Fruit fly (Drosophila melanogaster) whole organism, embryonic: ENCODE results near the gene CG13810.

Source experiments
- Abd-B ChIP-seq: fragments of 200-800 bp; sonication (Bioruptor generic); optimal IDR thresholded peaks from 2 replicates; lab custom pipeline; 2018; ENCODE audit warnings: missing biosample characterization, mild to moderate bottlenecking, missing genetic modification characterization, moderate library complexity
- Blimp-1 ChIP-seq: fragments of 200-800 bp; sonication (Bioruptor generic); optimal IDR thresholded peaks from 3 replicates; lab custom pipeline; 2018; ENCODE audit warnings: missing biosample characterization, missing genetic modification characterization, mild to moderate bottlenecking, moderate library complexity, missing genetic modification reagents
- BtbVII ChIP-seq: fragments of 200-800 bp; sonication (Bioruptor generic); optimal IDR thresholded peaks from 3 replicates; lab custom pipeline; 2017; ENCODE audit warnings: missing biosample characterization, mild to moderate bottlenecking, missing genetic modification characterization
- CG10274 ChIP-seq: fragments of 200-800 bp; sonication (Bioruptor generic); optimal IDR thresholded peaks from 3 replicates; lab custom pipeline; 2017; ENCODE audit warnings: missing biosample characterization, mild to moderate bottlenecking, missing genetic modification characterization
- CG10654 ChIP-seq: fragments of 200-800 bp; sonication (Bioruptor generic); optimal IDR thresholded peaks from 2 replicates; lab custom pipeline; 2016; ENCODE audit warnings: missing biosample characterization, missing genetic modification characterization
- CG10979 ChIP-seq: fragments of 200-800 bp; sonication (Bioruptor generic); optimal IDR thresholded peaks from 2 replicates; lab custom pipeline; 2018; ENCODE audit warnings: missing biosample characterization, mild to moderate bottlenecking, missing genetic modification characterization, moderate library complexity
- CG11085 ChIP-seq: fragments of 200-800 bp; sonication (Bioruptor generic); IDR thresholded peaks from 2 replicates; pipeline ENCODE4 v1.3.6; 2022; ENCODE audit warnings: missing biosample characterization, missing genetic modification characterization
- CG11504 ChIP-seq: fragments of 200-800 bp; sonication (Bioruptor generic); optimal IDR thresholded peaks from 3 replicates; lab custom pipeline; 2019; ENCODE audit warnings: missing biosample characterization, mild to moderate bottlenecking, missing genetic modification characterization, moderate library complexity
- CG5953 ChIP-seq: fragments of 200-800 bp; sonication (Bioruptor generic); IDR thresholded peaks from 2 replicates; pipeline ENCODE4 v1.3.6; 2022; ENCODE audit warnings: missing biosample characterization, missing genetic modification characterization
- CG7745 ChIP-seq: fragments of 200-800 bp; sonication (Bioruptor generic); optimal IDR thresholded peaks from 2 replicates; lab custom pipeline; 2018; ENCODE audit warnings: missing biosample characterization, mild to moderate bottlenecking, missing genetic modification characterization, moderate library complexity
- CG7839 ChIP-seq: fragments of 200-800 bp; sonication (Bioruptor generic); optimal IDR thresholded peaks from 3 replicates; lab custom pipeline; 2018; ENCODE audit warnings: missing biosample characterization, mild to moderate bottlenecking, missing genetic modification characterization, moderate library complexity
- CG8290 ChIP-seq, 3 experiments: fragments of 200-800 bp; sonication (Bioruptor generic); optimal IDR thresholded peaks; 2 replicates each; lab custom pipeline; 2016 to 2019; ENCODE audit warnings: missing biosample characterization in 3 of 3, missing genetic modification characterization in 3 of 3, mild to moderate bottlenecking in 2 of 3, moderate library complexity in 1 of 3
- CG9215 ChIP-seq: fragments of 200-800 bp; sonication (Bioruptor generic); IDR thresholded peaks from 2 replicates; pipeline ENCODE4 v1.3.6; 2022; ENCODE audit warnings: missing biosample characterization, missing genetic modification characterization
- CG9876 ChIP-seq: fragments of 200-800 bp; sonication (Bioruptor generic); optimal IDR thresholded peaks from 2 replicates; lab custom pipeline; 2016; ENCODE audit warnings: missing biosample characterization, missing genetic modification characterization
- Dbx ChIP-seq: fragments of 200-800 bp; sonication (Bioruptor generic); IDR thresholded peaks from 3 replicates; pipeline ENCODE4 v1.3.6; 2022; ENCODE audit warnings: missing biosample characterization, missing genetic modification characterization
- Dp ChIP-seq: fragments of 200-800 bp; sonication (Bioruptor generic); optimal IDR thresholded peaks from 2 replicates; lab custom pipeline; 2018; ENCODE audit warnings: missing biosample characterization, mild to moderate bottlenecking, missing genetic modification characterization, moderate library complexity
- Hmr ChIP-seq: fragments of 200-800 bp; sonication (Bioruptor generic); optimal IDR thresholded peaks from 3 replicates; lab custom pipeline; 2017; ENCODE audit warnings: mild to moderate bottlenecking, missing biosample characterization, missing genetic modification reagents, missing genetic modification characterization
- Med ChIP-seq: fragments of 200-800 bp; sonication (Bioruptor generic); peaks from one replicate; lab custom pipeline; 2016; ENCODE audit warnings: missing biosample characterization, missing genetic modification characterization, mild to moderate bottlenecking, inconsistent platforms, moderate library complexity
- PHDP ChIP-seq: fragments of 200-800 bp; sonication (Bioruptor generic); optimal IDR thresholded peaks from 3 replicates; lab custom pipeline; 2018; ENCODE audit warnings: missing biosample characterization, mild to moderate bottlenecking, missing genetic modification characterization, moderate library complexity
- Sox100B ChIP-seq: fragments of 200-800 bp; sonication (Bioruptor generic); optimal IDR thresholded peaks from 3 replicates; lab custom pipeline; 2018; ENCODE audit warnings: missing biosample characterization, mild to moderate bottlenecking, missing genetic modification characterization
- Xbp1 ChIP-seq: fragments of 200-800 bp; sonication (Bioruptor generic); optimal IDR thresholded peaks from 3 replicates; lab custom pipeline; 2016; ENCODE audit warnings: missing biosample characterization, mild to moderate bottlenecking, missing genetic modification characterization
- ara ChIP-seq: fragments of 200-800 bp; sonication (Bioruptor generic); IDR thresholded peaks from 2 replicates; pipeline ENCODE4 v1.3.6; 2022; ENCODE audit warnings: missing biosample characterization, missing genetic modification characterization
- caup ChIP-seq: fragments of 200-800 bp; sonication (Bioruptor generic); optimal IDR thresholded peaks from 3 replicates; lab custom pipeline; 2017; ENCODE audit warnings: missing biosample characterization, mild to moderate bottlenecking, missing genetic modification characterization, moderate library complexity; ENCODE audit not compliant: severe bottlenecking
- cg ChIP-seq: fragments of 200-800 bp; sonication (Bioruptor generic); optimal IDR thresholded peaks from 3 replicates; lab custom pipeline; 2019; ENCODE audit warnings: missing biosample characterization, mild to moderate bottlenecking, missing genetic modification characterization, moderate library complexity
- ci ChIP-seq: fragments of 200-800 bp; sonication (Bioruptor generic); IDR thresholded peaks from 3 replicates; pipeline ENCODE4 v1.3.6; 2022; ENCODE audit warnings: missing biosample characterization, missing genetic modification characterization
- dmrt99B ChIP-seq: fragments of 200-800 bp; sonication (Bioruptor generic); optimal IDR thresholded peaks from 2 replicates; lab custom pipeline; 2018; ENCODE audit warnings: missing biosample characterization, mild to moderate bottlenecking, missing genetic modification characterization, moderate library complexity
- dysf ChIP-seq: fragments of 200-800 bp; sonication (Bioruptor generic); IDR thresholded peaks from 3 replicates; pipeline ENCODE4 v1.3.6; 2022; ENCODE audit warnings: missing biosample characterization, missing genetic modification characterization
- emc ChIP-seq: fragments of 200-800 bp; sonication (Bioruptor generic); optimal IDR thresholded peaks from 2 replicates; lab custom pipeline; 2016; ENCODE audit warnings: missing biosample characterization, missing genetic modification characterization
- grau ChIP-seq: fragments of 200-800 bp; optimal IDR thresholded peaks from 3 replicates; lab custom pipeline; 2019; ENCODE audit warnings: missing biosample characterization, mild to moderate bottlenecking, missing genetic modification characterization, moderate library complexity
- hkb ChIP-seq, 2 experiments: fragments of 200-800 bp in 1 of 2; fragments of >200 bp in 1 of 2; sonication (Bioruptor generic) in 1 of 2; IDR thresholded peaks in 1 of 2; optimal IDR thresholded peaks in 1 of 2; 2 replicates each; pipeline versions ENCODE4 v1.3.6 to Lab custom; 2017 to 2022; ENCODE audit warnings: missing biosample characterization in 1 of 2, missing genetic modification characterization in 1 of 2
- nau ChIP-seq: fragments of 200-800 bp; sonication (Bioruptor generic); optimal IDR thresholded peaks from 3 replicates; lab custom pipeline; 2017; ENCODE audit warnings: missing biosample characterization, mild to moderate bottlenecking, missing genetic modification characterization, missing genetic modification reagents
- pan ChIP-seq, 4 experiments: fragments of >200 bp in 3 of 4; fragments of 200-800 bp in 1 of 4; sonication (Bioruptor generic) in 1 of 4; optimal IDR thresholded peaks in 3 of 4; IDR thresholded peaks in 1 of 4; 2 replicates each; pipeline versions ENCODE4 v1.3.6 to Lab custom; 2017 to 2022; ENCODE audit warnings: missing biosample characterization in 2 of 4, missing genetic modification characterization in 2 of 4, mixed read lengths in 1 of 4
- phol ChIP-seq: fragments of 200-800 bp; sonication (Bioruptor generic); optimal IDR thresholded peaks from 3 replicates; lab custom pipeline; 2018; ENCODE audit warnings: missing biosample characterization, mild to moderate bottlenecking, missing genetic modification characterization, moderate library complexity
- row ChIP-seq: fragments of 200-800 bp; sonication (Bioruptor generic); IDR thresholded peaks from 3 replicates; pipeline ENCODE4 v1.3.6; 2022; ENCODE audit warnings: missing biosample characterization, missing genetic modification characterization
- sd ChIP-seq: fragments of 200-800 bp; sonication (Bioruptor generic); optimal IDR thresholded peaks from 3 replicates; lab custom pipeline; 2018; ENCODE audit warnings: missing biosample characterization, mild to moderate bottlenecking, missing genetic modification characterization, moderate library complexity
- sens ChIP-seq: fragments of 200-800 bp; sonication (Bioruptor generic); peaks from one replicate; lab custom pipeline; 2016; ENCODE audit warnings: missing biosample characterization, missing genetic modification characterization
- sisA ChIP-seq: fragments of 200-800 bp; sonication (Bioruptor generic); IDR thresholded peaks from 2 replicates; pipeline ENCODE4 v1.3.6; 2022; ENCODE audit warnings: missing biosample characterization, missing genetic modification characterization
- slou ChIP-seq: fragments of 200-800 bp; sonication (Bioruptor generic); optimal IDR thresholded peaks from 3 replicates; lab custom pipeline; 2016; ENCODE audit warnings: missing biosample characterization, missing genetic modification characterization
- so ChIP-seq: fragments of 200-800 bp; sonication (Bioruptor generic); IDR thresholded peaks from 3 replicates; pipeline ENCODE4 v1.3.6; 2022; ENCODE audit warnings: missing biosample characterization, missing genetic modification characterization
- toy ChIP-seq: fragments of 200-800 bp; sonication (Bioruptor generic); IDR thresholded peaks from 2 replicates; pipeline ENCODE4 v1.3.6; 2022; ENCODE audit warnings: missing biosample characterization, missing genetic modification characterization
- unpg ChIP-seq: fragments of 200-800 bp; sonication (Bioruptor generic); optimal IDR thresholded peaks from 3 replicates; lab custom pipeline; 2018; ENCODE audit warnings: missing biosample characterization, mild to moderate bottlenecking, missing genetic modification characterization, moderate library complexity
- vvl ChIP-seq: fragments of 200-800 bp; sonication (Bioruptor generic); IDR thresholded peaks from 2 replicates; pipeline ENCODE4 v1.3.6; 2022; ENCODE audit warnings: missing biosample characterization, missing genetic modification characterization
- z ChIP-seq: fragments of 200-800 bp; sonication (Bioruptor generic); IDR thresholded peaks from 3 replicates; pipeline ENCODE4 v1.3.6; 2022; ENCODE audit warnings: missing biosample characterization, missing genetic modification characterization

The CG13810 gene

DNA sequence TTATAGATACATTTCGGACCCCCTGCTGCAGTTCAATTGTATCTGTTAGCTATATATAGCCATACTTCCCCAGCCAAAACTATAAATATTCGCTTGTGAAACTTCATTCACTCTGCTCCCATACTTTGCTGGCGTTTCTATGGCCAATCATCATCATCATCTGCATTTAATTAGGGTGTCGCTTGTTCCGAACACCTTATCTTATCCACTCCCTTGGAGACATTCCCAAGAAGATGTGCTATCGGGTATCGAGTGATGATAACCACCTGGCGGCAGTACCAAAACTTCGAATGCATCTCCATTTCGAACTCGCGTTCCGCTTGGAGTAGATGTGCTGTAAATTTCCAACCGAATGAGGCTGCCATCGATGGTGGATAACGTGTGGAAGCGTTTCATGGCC, at the start of gene CG13810:
CG13810 (plus strand) TSS at position 301 of the 400 bp plus-strand sequence.
- TF ChIP-seq Sox100B (GFP tag; lab: Kevin White, UChicago) (no peak), z (GFP tag; lab: Robert Waterston, UW) (no peak), Xbp1 (GFP tag; lab: Kevin White, UChicago) (no peak)
- TF ChIP-seq, all 482 proteins: peak for 0

dm6 chr3L:2136419-2136818, 49.3 kb upstream of the CG13810 start:
- TF ChIP-seq CG7745 (tag; lab: Kevin White, UChicago): no peak
- no peak for TF ChIP-seq emc (GFP tag; lab: Kevin White, UChicago)
- TF ChIP-seq CG11085: no peak
- TF ChIP-seq CG10274 (GFP tag; lab: Kevin White, UChicago): no peak
- TF ChIP-seq so (GFP tag; lab: Robert Waterston, UW): 0 out of 3 replicates have a peak, but pooled peaks have one; percentile 27
- no peak for TF ChIP-seq CG9215 (GFP tag; lab: Robert Waterston, UW)
- peak; percentile 93 for TF ChIP-seq nau (GFP tag; lab: Kevin White, UChicago)

dm6 chr3L:2142435-2142834, 43.3 kb upstream of the CG13810 start:
- 0 out of 2 replicates have a peak, but pooled peaks have one; percentile 11 for TF ChIP-seq ara (GFP tag; lab: Robert Waterston, UW)
- TF ChIP-seq Dp: no peak
- TF ChIP-seq grau: peak; percentile 59
- TF ChIP-seq sens (GFP tag; lab: Kevin White, UChicago): peak; percentile 79
- peak; percentile 52 for TF ChIP-seq CG11504 (tag; lab: Kevin White, UChicago)
- peak; percentile 37 for TF ChIP-seq CG10979 (tag; lab: Kevin White, UChicago)
- TF ChIP-seq hkb (optimal IDR thresholded peaks at IDR 0.05; lab: Kevin White, UChicago): no peak
- 0 out of 2 replicates have a peak, but pooled peaks have one; percentile 18 for TF ChIP-seq hkb (GFP tag; IDR thresholded peaks at IDR 0.05; lab: Robert Waterston, UW)
- TF ChIP-seq BtbVII (GFP tag; lab: Kevin White, UChicago): no peak
- peak; percentile 25 for TF ChIP-seq phol
- TF ChIP-seq sisA (GFP tag; lab: Robert Waterston, UW): 0 out of 2 replicates have a peak, but pooled peaks have one; percentile 3
- 0 out of 3 replicates have a peak, but pooled peaks have one; percentile 12 for TF ChIP-seq dysf (GFP tag; lab: Robert Waterston, UW)
- peak; percentile 32 for TF ChIP-seq Med (GFP tag; lab: Kevin White, UChicago)
- TF ChIP-seq CG7839 (tag; lab: Kevin White, UChicago): peak; percentile 28
- TF ChIP-seq dmrt99B (tag; lab: Kevin White, UChicago): peak; percentile 13
- TF ChIP-seq ci (GFP tag; lab: Robert Waterston, UW): 0 out of 3 replicates have a peak, but pooled peaks have one; percentile 23
- no peak for TF ChIP-seq CG10654 (GFP tag; lab: Kevin White, UChicago)
- TF ChIP-seq row (GFP tag; lab: Robert Waterston, UW): peak; percentile 21; the same call in 1 of the 3 replicates
- no peak for TF ChIP-seq sd
- TF ChIP-seq Blimp-1 (GFP tag; lab: Kevin White, UChicago): peak; percentile 28

DNA sequence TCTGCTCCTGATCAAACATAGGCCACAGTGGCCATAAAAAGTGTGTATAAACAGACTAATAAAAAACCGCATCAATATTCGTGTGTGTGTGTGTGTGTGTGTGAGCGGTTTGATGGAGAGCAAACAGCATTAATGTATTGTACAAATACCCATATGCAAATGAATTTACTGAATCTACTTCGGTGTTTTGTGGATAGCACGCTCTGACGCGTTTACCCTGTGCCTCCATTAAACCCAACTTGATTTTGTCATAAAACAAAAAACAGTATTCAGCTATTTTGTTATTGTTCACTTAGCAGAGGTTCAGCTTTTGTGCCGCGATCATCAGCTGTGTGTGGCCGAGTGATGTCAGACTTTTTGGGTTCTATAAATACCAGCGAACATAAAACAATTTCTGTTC, 41.4 kb upstream of the CG13810 start:
- TF ChIP-seq Hmr (peak; percentile 14), slou (no peak), caup (peak; percentile 52), unpg (GFP tag; lab: Kevin White, UChicago) (no peak), pan (optimal IDR thresholded peaks at IDR 0.05; lab: Kevin White, UChicago) (no peak), pan (GFP tag; optimal IDR thresholded peaks at IDR 0.05 in 1 of 2, IDR thresholded peaks at IDR 0.05 in 1 of 2) (peak in 1 of 2 experiments; percentile 27), ci (GFP tag; lab: Robert Waterston, UW) (0 out of 3 replicates have a peak, but pooled peaks have one; percentile 14), CG9876 (GFP tag; lab: Kevin White, UChicago) (no peak), vvl (GFP tag; lab: Robert Waterston, UW) (peak; percentile 56), sd (peak; percentile 70), PHDP (peak; percentile 18), toy (no peak), Dbx (GFP tag; lab: Robert Waterston, UW) (0 out of 3 replicates have a peak, but pooled peaks have one; percentile 22), CG8290 (GFP tag; optimal IDR thresholded peaks at IDR 0.05; lab: Kevin White, UChicago) (no peak), CG8290 (tag; optimal IDR thresholded peaks at IDR 0.05; lab: Kevin White, UChicago) (peak in 1 of 2 experiments; percentile 44), sens (GFP tag; lab: Kevin White, UChicago) (peak; percentile 35), Abd-B (peak; percentile 28), cg (peak; percentile 40), CG5953 (GFP tag; lab: Robert Waterston, UW) (0 out of 2 replicates have a peak, but pooled peaks have one; percentile 35)
